Worm (Caenorhabditis elegans): Measurements from ENCODE around the gene T22G5.1.

The T22G5.1 gene

DNA sequence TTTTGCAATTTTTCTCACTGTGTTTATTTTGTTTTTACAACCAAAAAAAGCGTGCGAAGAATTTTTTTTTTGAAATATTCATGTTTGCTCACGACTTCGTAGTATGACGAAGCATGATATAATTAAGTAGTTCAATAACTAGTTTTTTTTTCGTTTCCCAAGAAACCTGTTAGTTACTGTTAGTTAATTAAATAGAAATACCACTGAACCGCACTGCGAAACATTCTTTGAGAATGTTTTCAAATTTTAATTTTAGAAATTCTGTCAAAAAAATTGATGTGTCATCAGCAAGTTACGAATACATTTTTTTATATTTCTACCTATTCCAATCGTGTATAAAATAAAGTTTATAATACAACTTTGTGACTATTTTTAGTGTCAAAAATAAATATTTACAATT lies 49.8 kb downstream of the T22G5.1 start, which contains the start of gene srxa-12:
Gene srxa-12 (plus strand): TSS at position 301 of the 400 bp plus-strand sequence.
- no peak for TF ChIP-seq ama-1 (optimal IDR thresholded peaks at IDR 0.05)
- TF ChIP-seq nhr-12 (tag; optimal IDR thresholded peaks at IDR 0.05) = no peak
- no peak for TF ChIP-seq gmeb-1 (tag; optimal IDR thresholded peaks at IDR 0.05)
- no peak for TF ChIP-seq elt-1 (tag; optimal IDR thresholded peaks at IDR 0.05)
- no peak for TF ChIP-seq nhr-77 (tag; optimal IDR thresholded peaks at IDR 0.05)
- TF ChIP-seq mdl-1 (tag; optimal IDR thresholded peaks at IDR 0.05) = no peak
- no peak for TF ChIP-seq lsy-2 (tag; optimal IDR thresholded peaks at IDR 0.05)
- TF ChIP-seq unc-55 (GFP tag; optimal IDR thresholded peaks at IDR 0.05) = no peak
- TF ChIP-seq ztf-4 (tag; optimal IDR thresholded peaks at IDR 0.05) = no peak
- no peak for TF ChIP-seq F13H6.1 (tag; optimal IDR thresholded peaks at IDR 0.05)
- TF ChIP-seq egl-27 (tag; optimal IDR thresholded peaks at IDR 0.05) = no peak
- no peak for TF ChIP-seq peb-1 (tag; optimal IDR thresholded peaks at IDR 0.05)
